Fruit fly (Drosophila melanogaster): ENCODE measurements around the gene del.

del gene

dm6 chr2L:21108759-21109282, 39.5 kb downstream of the del start (continued):
- TF ChIP-seq jigr1 (GFP tag; IDR thresholded peaks at IDR 0.05): 0 out of 3 replicates have a peak, but pooled peaks have one; percentile 38
- TF ChIP-seq CG3726 (GFP tag; IDR thresholded peaks at IDR 0.05): no peak
- no peak for TF ChIP-seq NK7.1 (GFP tag; optimal IDR thresholded peaks at IDR 0.05)
- peak; percentile 11 for TF ChIP-seq tx (GFP tag; optimal IDR thresholded peaks at IDR 0.05)
- TF ChIP-seq bowl (GFP tag; IDR thresholded peaks at IDR 0.05): no peak
- no peak for TF ChIP-seq CG12744 (GFP tag; optimal IDR thresholded peaks at IDR 0.05)
- peak; percentile 48 for TF ChIP-seq PHDP (tag; optimal IDR thresholded peaks at IDR 0.05)
- TF ChIP-seq CG1529 (GFP tag; optimal IDR thresholded peaks at IDR 0.05): peak; percentile 50
- peak; percentile 48; the same call in 1 of the 2 replicates for TF ChIP-seq ttk (GFP tag; IDR thresholded peaks at IDR 0.05)
- peak; percentile 54 for TF ChIP-seq Blimp-1 (GFP tag; optimal IDR thresholded peaks at IDR 0.05)
- TF ChIP-seq CG4282 (GFP tag; optimal IDR thresholded peaks at IDR 0.05): no peak
- no peak for TF ChIP-seq GATAe (GFP tag; conservative IDR thresholded peaks at IDR 0.05)
- 0 out of 3 replicates have a peak, but pooled peaks have one; percentile 10 for TF ChIP-seq CG11695 (GFP tag; IDR thresholded peaks at IDR 0.05)
- no peak for TF ChIP-seq crc (GFP tag; optimal IDR thresholded peaks at IDR 0.05)
- peak; percentile 28 for TF ChIP-seq CG2116 (GFP tag; optimal IDR thresholded peaks at IDR 0.05)
- TF ChIP-seq Sry-δ (GFP tag; optimal IDR thresholded peaks at IDR 0.05): peak; percentile 10
- TF ChIP-seq Rx (GFP tag; IDR thresholded peaks at IDR 0.05): no peak
- TF ChIP-seq H15 (GFP tag; IDR thresholded peaks at IDR 0.05): no peak
- TF ChIP-seq Gug (GFP tag; IDR thresholded peaks at IDR 0.05): no peak
- TF ChIP-seq HLH4C (GFP tag; IDR thresholded peaks at IDR 0.05; ENCODE audit: partially characterized antibody): no peak
- no peak for TF ChIP-seq CG15479 (GFP tag; optimal IDR thresholded peaks at IDR 0.05)
- peak; percentile 76 for TF ChIP-seq vvl (GFP tag; IDR thresholded peaks at IDR 0.05)
- TF ChIP-seq CG3281 (GFP tag; optimal IDR thresholded peaks at IDR 0.05): peak; percentile 25
- TF ChIP-seq CG12236 (GFP tag; optimal IDR thresholded peaks at IDR 0.05): peak; percentile 2
- no peak for TF ChIP-seq CG12155 (GFP tag; optimal IDR thresholded peaks at IDR 0.05)
- no peak for TF ChIP-seq CG6683 (GFP tag; optimal IDR thresholded peaks at IDR 0.05)
- no peak for TF ChIP-seq hth (optimal IDR thresholded peaks at IDR 0.05)
- no peak for TF ChIP-seq CG8359 (GFP tag; optimal IDR thresholded peaks at IDR 0.05; ENCODE audit: borderline replicate concordance)
- TF ChIP-seq CG6854 (GFP tag; optimal IDR thresholded peaks at IDR 0.05): no peak
- no peak for TF ChIP-seq CG7357 (GFP tag; IDR thresholded peaks at IDR 0.05)
- TF ChIP-seq scrt (GFP tag; optimal IDR thresholded peaks at IDR 0.05): peak; percentile 12
- no peak for TF ChIP-seq CG11560 (tag; IDR thresholded peaks at IDR 0.05)
- TF ChIP-seq CG14014 (GFP tag; IDR thresholded peaks at IDR 0.05): peak; percentile 5; the same call in 1 of the 2 replicates
- peak; percentile 65 for TF ChIP-seq phol (tag; optimal IDR thresholded peaks at IDR 0.05)
- TF ChIP-seq unpg (GFP tag; optimal IDR thresholded peaks at IDR 0.05): peak; percentile 73
- peak; percentile 76 for TF ChIP-seq CG2712 (tag; optimal IDR thresholded peaks at IDR 0.05)
- TF ChIP-seq CG4360 (GFP tag; IDR thresholded peaks at IDR 0.05): no peak
- TF ChIP-seq Hr3 (GFP tag; optimal IDR thresholded peaks at IDR 0.05): peak; percentile 56
- peak; percentile 51 for TF ChIP-seq Hsf (GFP tag; optimal IDR thresholded peaks at IDR 0.05)
- no peak for TF ChIP-seq CG10321 (GFP tag; IDR thresholded peaks at IDR 0.05)
- TF ChIP-seq twi (tag; optimal IDR thresholded peaks at IDR 0.05): peak; percentile 86
- no peak for TF ChIP-seq salm (tag; optimal IDR thresholded peaks at IDR 0.05)
- no peak for TF ChIP-seq gt (GFP tag; IDR thresholded peaks at IDR 0.05)
- TF ChIP-seq nerfin-2 (GFP tag; IDR thresholded peaks at IDR 0.05; ENCODE audit: partially characterized antibody): no peak
- TF ChIP-seq Lim3 (GFP tag; IDR thresholded peaks at IDR 0.05): no peak
- TF ChIP-seq Poxn (GFP tag; IDR thresholded peaks at IDR 0.05): no peak
- no peak for TF ChIP-seq wdn (GFP tag; IDR thresholded peaks at IDR 0.05)
- TF ChIP-seq MTF-1 (GFP tag; optimal IDR thresholded peaks at IDR 0.05; ENCODE audit: borderline replicate concordance): peak; percentile 4
- peak; percentile 53 for TF ChIP-seq CG16863 (GFP tag; optimal IDR thresholded peaks at IDR 0.05)
- TF ChIP-seq usp (GFP tag; optimal IDR thresholded peaks at IDR 0.05): no peak
- peak; percentile 57 for TF ChIP-seq vfl (GFP tag; optimal IDR thresholded peaks at IDR 0.05)
- TF ChIP-seq HmgZ (tag; optimal IDR thresholded peaks at IDR 0.05): no peak
